Fruit fly (Drosophila melanogaster) whole organism, embryonic: ENCODE data around the gene CG32651.

ENCODE experiments used
- CG11398 ChIP-seq: fragments of 200-800 bp; sonication (Bioruptor generic); optimal IDR thresholded peaks from 2 replicates; lab custom pipeline; 2016; ENCODE audit warnings: missing biosample characterization, missing genetic modification characterization
- CG11560 ChIP-seq: fragments of 200-800 bp; sonication (Bioruptor generic); IDR thresholded peaks from 3 replicates; pipeline ENCODE4 v1.3.6; 2022; ENCODE audit warnings: missing biosample characterization, missing genetic modification characterization
- CG11695 ChIP-seq: fragments of 200-800 bp; sonication (Bioruptor generic); IDR thresholded peaks from 3 replicates; pipeline ENCODE4 v1.3.6; 2022; ENCODE audit warnings: missing biosample characterization, missing genetic modification characterization
- CG12155 ChIP-seq: fragments of 200-800 bp; sonication (Bioruptor generic); optimal IDR thresholded peaks from 3 replicates; lab custom pipeline; 2016; ENCODE audit warnings: missing biosample characterization, missing genetic modification characterization
- CG12744 ChIP-seq: fragments of 200-800 bp; sonication (Bioruptor generic); optimal IDR thresholded peaks from 2 replicates; lab custom pipeline; 2016; ENCODE audit warnings: missing biosample characterization, missing genetic modification characterization
- CG13624 ChIP-seq: fragments of 200-800 bp; sonication (Bioruptor generic); optimal IDR thresholded peaks from 2 replicates; lab custom pipeline; 2016; ENCODE audit warnings: missing biosample characterization, missing genetic modification characterization
- CG13894 ChIP-seq: fragments of 200-800 bp; sonication (Bioruptor generic); optimal IDR thresholded peaks from 3 replicates; lab custom pipeline; 2018; ENCODE audit warnings: missing biosample characterization, mild to moderate bottlenecking, missing genetic modification characterization, moderate library complexity
- CG14050 ChIP-seq: fragments of 200-800 bp; sonication (Bioruptor generic); IDR thresholded peaks from 3 replicates; pipeline ENCODE4 v1.3.6; 2022; ENCODE audit warnings: missing biosample characterization, missing genetic modification characterization
- CG14965 ChIP-seq: fragments of 200-800 bp; sonication (Bioruptor generic); optimal IDR thresholded peaks from 2 replicates; lab custom pipeline; 2016; ENCODE audit warnings: missing biosample characterization, missing genetic modification characterization, borderline replicate concordance
- CG17568 ChIP-seq: fragments of 200-800 bp; sonication (Bioruptor generic); optimal IDR thresholded peaks from 2 replicates; lab custom pipeline; 2018; ENCODE audit warnings: missing biosample characterization, mild to moderate bottlenecking, missing genetic modification characterization, moderate library complexity
- CG1792 ChIP-seq: fragments of 200-800 bp; sonication (Bioruptor generic); optimal IDR thresholded peaks from 2 replicates; lab custom pipeline; 2016; ENCODE audit warnings: missing biosample characterization, missing genetic modification characterization
- CG1832 ChIP-seq: fragments of 200-800 bp; sonication (Bioruptor generic); optimal IDR thresholded peaks from 2 replicates; lab custom pipeline; 2017; ENCODE audit warnings: missing biosample characterization, mild to moderate bottlenecking, missing genetic modification characterization, inconsistent platforms
- CG2875 ChIP-seq: fragments of 200-800 bp; sonication (Bioruptor generic); optimal IDR thresholded peaks from 2 replicates; lab custom pipeline; 2017; ENCODE audit warnings: missing biosample characterization, mild to moderate bottlenecking, missing genetic modification characterization, missing genetic modification reagents
- CG3407 ChIP-seq: fragments of 200-800 bp; sonication (Bioruptor generic); optimal IDR thresholded peaks from 2 replicates; lab custom pipeline; 2018; ENCODE audit warnings: missing biosample characterization, mild to moderate bottlenecking, missing genetic modification characterization
- CG4282 ChIP-seq: fragments of 200-800 bp; sonication (Bioruptor generic); optimal IDR thresholded peaks from 2 replicates; lab custom pipeline; 2016; ENCODE audit warnings: missing biosample characterization, missing genetic modification characterization
- CG4424 ChIP-seq: fragments of 200-800 bp; sonication (Bioruptor generic); optimal IDR thresholded peaks from 3 replicates; lab custom pipeline; 2016; ENCODE audit warnings: missing biosample characterization, missing genetic modification characterization
- CG8924 ChIP-seq: fragments of 200-800 bp; optimal IDR thresholded peaks from 3 replicates; lab custom pipeline; 2019; ENCODE audit warnings: missing biosample characterization, mild to moderate bottlenecking, missing genetic modification characterization, moderate library complexity
- CG9215 ChIP-seq: fragments of 200-800 bp; sonication (Bioruptor generic); IDR thresholded peaks from 2 replicates; pipeline ENCODE4 v1.3.6; 2022; ENCODE audit warnings: missing biosample characterization, missing genetic modification characterization
- CG9727 ChIP-seq: fragments of 200-800 bp; sonication (Bioruptor generic); optimal IDR thresholded peaks from 3 replicates; lab custom pipeline; 2017; ENCODE audit warnings: missing biosample characterization, mild to moderate bottlenecking, missing genetic modification characterization
- Camta ChIP-seq: fragments of 200-800 bp; sonication (Bioruptor generic); optimal IDR thresholded peaks from 2 replicates; lab custom pipeline; 2016; ENCODE audit warnings: missing biosample characterization, missing genetic modification characterization
- D19A ChIP-seq: fragments of 200-800 bp; optimal IDR thresholded peaks from 3 replicates; lab custom pipeline; 2019; ENCODE audit warnings: missing biosample characterization, mild to moderate bottlenecking, missing genetic modification characterization, moderate library complexity
- Doc3 ChIP-seq: fragments of 200-800 bp; sonication (Bioruptor generic); IDR thresholded peaks from 3 replicates; pipeline ENCODE4 v1.3.6; 2022; ENCODE audit warnings: missing biosample characterization, missing genetic modification characterization; ENCODE audit not compliant: partially characterized antibody
- HmgZ ChIP-seq: fragments of 200-800 bp; sonication (Bioruptor generic); optimal IDR thresholded peaks from 2 replicates; lab custom pipeline; 2018; ENCODE audit warnings: missing biosample characterization, mild to moderate bottlenecking, missing genetic modification characterization
- Hr78 ChIP-seq, 2 experiments: fragments of 200-800 bp in 1 of 2; fragments of >200 bp in 1 of 2; sonication (Bioruptor generic) in 1 of 2; optimal IDR thresholded peaks; 2 replicates each; lab custom pipeline; 2017 to 2019; ENCODE audit warnings: missing biosample characterization in 2 of 2, missing genetic modification characterization in 2 of 2, mild to moderate bottlenecking in 1 of 2, moderate library complexity in 1 of 2
- Mes4 ChIP-seq: fragments of 200-800 bp; sonication (Bioruptor generic); optimal IDR thresholded peaks from 2 replicates; lab custom pipeline; 2016; ENCODE audit warnings: missing biosample characterization, missing genetic modification characterization
- Nf-YA ChIP-seq: fragments of 200-800 bp; sonication (Bioruptor generic); IDR thresholded peaks from 2 replicates; pipeline ENCODE4 v1.3.6; 2022; ENCODE audit warnings: missing biosample characterization, missing genetic modification characterization
- NfI ChIP-seq: fragments of 200-800 bp; sonication (Bioruptor generic); optimal IDR thresholded peaks from 3 replicates; lab custom pipeline; 2018; ENCODE audit warnings: missing biosample characterization, mild to moderate bottlenecking, missing genetic modification characterization, moderate library complexity
- Ravus ChIP-seq: fragments of 200-800 bp; sonication (Bioruptor generic); IDR thresholded peaks from 2 replicates; pipeline ENCODE4 v1.3.6; 2022; ENCODE audit warnings: missing biosample characterization, missing genetic modification characterization
- Sox100B ChIP-seq: fragments of 200-800 bp; sonication (Bioruptor generic); optimal IDR thresholded peaks from 3 replicates; lab custom pipeline; 2018; ENCODE audit warnings: missing biosample characterization, mild to moderate bottlenecking, missing genetic modification characterization
- Vsx1 ChIP-seq: fragments of 200-800 bp; sonication (Bioruptor generic); optimal IDR thresholded peaks from 2 replicates; lab custom pipeline; 2017; ENCODE audit warnings: missing biosample characterization, mild to moderate bottlenecking, missing genetic modification characterization, missing genetic modification reagents
- Xbp1 ChIP-seq: fragments of 200-800 bp; sonication (Bioruptor generic); optimal IDR thresholded peaks from 3 replicates; lab custom pipeline; 2016; ENCODE audit warnings: missing biosample characterization, mild to moderate bottlenecking, missing genetic modification characterization
- amos ChIP-seq: fragments of 200-800 bp; sonication (Bioruptor generic); IDR thresholded peaks from 2 replicates; pipeline ENCODE4 v1.3.6; 2022; ENCODE audit warnings: missing biosample characterization, missing genetic modification characterization; ENCODE audit not compliant: partially characterized antibody
- br ChIP-seq: fragments of >200 bp; optimal IDR thresholded peaks from 2 replicates; lab custom pipeline; 2017
- cad ChIP-seq: fragments of >200 bp; optimal IDR thresholded peaks from 2 replicates; lab custom pipeline; 2017; ENCODE audit warnings: missing biosample characterization, missing genetic modification characterization
- ci ChIP-seq: fragments of 200-800 bp; sonication (Bioruptor generic); IDR thresholded peaks from 3 replicates; pipeline ENCODE4 v1.3.6; 2022; ENCODE audit warnings: missing biosample characterization, missing genetic modification characterization
- ems ChIP-seq: fragments of 200-800 bp; sonication (Bioruptor generic); optimal IDR thresholded peaks from 3 replicates; lab custom pipeline; 2016; ENCODE audit warnings: missing biosample characterization, missing genetic modification characterization
- hbn ChIP-seq: fragments of 200-800 bp; sonication (Bioruptor generic); IDR thresholded peaks from 2 replicates; pipeline ENCODE4 v1.3.6; 2022; ENCODE audit warnings: missing biosample characterization, missing genetic modification characterization; ENCODE audit not compliant: partially characterized antibody
- ken ChIP-seq: fragments of 200-800 bp; sonication (Bioruptor generic); IDR thresholded peaks from 3 replicates; pipeline ENCODE4 v1.3.6; 2022; ENCODE audit warnings: missing biosample characterization, missing genetic modification characterization
- kni ChIP-seq: fragments of 200-800 bp; sonication (Bioruptor generic); optimal IDR thresholded peaks from 3 replicates; lab custom pipeline; 2017; ENCODE audit warnings: mild to moderate bottlenecking, missing biosample characterization, missing genetic modification reagents, missing genetic modification characterization
- lmd ChIP-seq: fragments of 200-800 bp; sonication (Bioruptor generic); IDR thresholded peaks from 2 replicates; pipeline ENCODE4 v1.3.6; 2022; ENCODE audit warnings: missing biosample characterization, missing genetic modification characterization
- nmo ChIP-seq: fragments of 200-800 bp; sonication (Bioruptor generic); optimal IDR thresholded peaks from 2 replicates; lab custom pipeline; 2018; ENCODE audit warnings: missing biosample characterization, mild to moderate bottlenecking, missing genetic modification characterization, moderate library complexity
- nom ChIP-seq: fragments of 200-800 bp; sonication (Bioruptor generic); optimal IDR thresholded peaks from 2 replicates; lab custom pipeline; 2017; ENCODE audit warnings: missing biosample characterization, missing genetic modification characterization, mild to moderate bottlenecking, moderate library complexity, missing genetic modification reagents
- peb ChIP-seq: fragments of 200-800 bp; sonication (Bioruptor generic); IDR thresholded peaks from 2 replicates; pipeline ENCODE4 v1.3.6; 2022; ENCODE audit warnings: missing biosample characterization, missing genetic modification characterization
- phol ChIP-seq: fragments of 200-800 bp; sonication (Bioruptor generic); optimal IDR thresholded peaks from 3 replicates; lab custom pipeline; 2018; ENCODE audit warnings: missing biosample characterization, mild to moderate bottlenecking, missing genetic modification characterization, moderate library complexity
- pros ChIP-seq: fragments of 200-800 bp; sonication (Bioruptor generic); optimal IDR thresholded peaks from 3 replicates; lab custom pipeline; 2019; ENCODE audit warnings: missing biosample characterization, mild to moderate bottlenecking, missing genetic modification characterization, moderate library complexity
- pzg ChIP-seq: fragments of 200-800 bp; sonication (Bioruptor generic); optimal IDR thresholded peaks from 3 replicates; lab custom pipeline; 2018; ENCODE audit warnings: missing biosample characterization, mild to moderate bottlenecking, missing genetic modification characterization, moderate library complexity
- sens ChIP-seq: fragments of 200-800 bp; sonication (Bioruptor generic); peaks from one replicate; lab custom pipeline; 2016; ENCODE audit warnings: missing biosample characterization, missing genetic modification characterization
- stc ChIP-seq: fragments of 200-800 bp; sonication (Bioruptor generic); IDR thresholded peaks from 2 replicates; pipeline ENCODE4 v1.3.6; 2022; ENCODE audit warnings: missing biosample characterization, missing genetic modification characterization
- tll ChIP-seq, 2 experiments: fragments of 200-800 bp in 1 of 2; fragments of >200 bp in 1 of 2; sonication (Bioruptor generic) in 1 of 2; optimal IDR thresholded peaks; 2 replicates each; lab custom pipeline; 2017 to 2019; ENCODE audit warnings: missing biosample characterization in 2 of 2, missing genetic modification characterization in 2 of 2, mild to moderate bottlenecking in 1 of 2, moderate library complexity in 1 of 2
- ttk ChIP-seq: fragments of 200-800 bp; sonication (Bioruptor generic); IDR thresholded peaks from 2 replicates; pipeline ENCODE4 v2.1.2; 2022; ENCODE audit warnings: missing biosample characterization, missing genetic modification characterization
- zen ChIP-seq: fragments of 200-800 bp; sonication (Bioruptor generic); optimal IDR thresholded peaks from 3 replicates; lab custom pipeline; 2018; ENCODE audit warnings: missing biosample characterization, mild to moderate bottlenecking, missing genetic modification characterization, moderate library complexity

Gene CG32651

DNA sequence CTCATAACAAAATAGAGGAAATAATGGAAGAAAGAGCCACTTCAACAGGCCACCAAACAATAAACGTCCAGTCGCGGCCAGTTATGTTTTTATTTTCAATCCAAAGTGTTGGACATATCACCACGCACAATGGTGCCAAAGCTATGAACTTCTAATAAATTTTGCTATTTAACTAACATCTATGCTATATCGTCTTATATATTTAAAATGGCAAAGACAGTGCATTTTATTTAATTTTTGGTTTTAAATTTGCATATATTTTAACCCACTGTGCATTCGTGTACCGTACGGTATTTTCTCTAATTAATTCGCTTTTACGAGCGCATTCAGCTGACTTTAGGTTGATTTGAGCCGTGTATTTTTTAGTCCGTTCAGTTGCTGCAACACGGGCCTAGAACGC lies 46.1 kb upstream of the CG32651 start, which contains the start of gene CG15927 (continued):
- no peak for TF ChIP-seq hbn (GFP tag; lab: Robert Waterston, UW)
- TF ChIP-seq Mes4 (GFP tag; lab: Kevin White, UChicago) = no peak
- TF ChIP-seq ken (GFP tag; lab: Robert Waterston, UW) = peak; percentile 73; the same call in 2 of the 3 replicates
- TF ChIP-seq nom = no peak
- peak; percentile 67 for TF ChIP-seq CG14050
- TF ChIP-seq CG13624 (GFP tag; lab: Kevin White, UChicago) = no peak
- TF ChIP-seq CG2875 (GFP tag; lab: Kevin White, UChicago) = peak; percentile 49
- peak; percentile 13 for TF ChIP-seq Ravus (GFP tag; lab: Robert Waterston, UW)
- TF ChIP-seq kni (GFP tag; lab: Kevin White, UChicago) = no peak
- TF ChIP-seq CG12744 (GFP tag; lab: Kevin White, UChicago) = no peak
- TF ChIP-seq CG1832 (GFP tag; lab: Kevin White, UChicago) = no peak
- peak; percentile 47 for TF ChIP-seq Xbp1 (GFP tag; lab: Kevin White, UChicago)
- no peak for TF ChIP-seq CG9215 (GFP tag; lab: Robert Waterston, UW)
- peak; percentile 10 for TF ChIP-seq NfI
- TF ChIP-seq peb (GFP tag; lab: Robert Waterston, UW) = no peak
- TF ChIP-seq pros (GFP tag; lab: Kevin White, UChicago) = no peak
- peak; percentile 55 for TF ChIP-seq lmd (GFP tag; lab: Robert Waterston, UW)
- no peak for TF ChIP-seq CG4282
- TF ChIP-seq CG1792 (GFP tag; lab: Kevin White, UChicago) = no peak
- TF ChIP-seq CG3407 (GFP tag; lab: Kevin White, UChicago) = peak; percentile 57
- peak; percentile 96 for TF ChIP-seq ci (GFP tag; lab: Robert Waterston, UW)
- no peak for TF ChIP-seq Nf-YA (GFP tag; lab: Robert Waterston, UW)
- TF ChIP-seq zen (tag; lab: Kevin White, UChicago) = peak; percentile 37
- no peak for TF ChIP-seq HmgZ
- no peak for TF ChIP-seq Doc3
- peak; percentile 62 for TF ChIP-seq Camta (GFP tag; lab: Kevin White, UChicago)
- TF ChIP-seq phol = peak; percentile 69
- TF ChIP-seq tll (GFP tag; optimal IDR thresholded peaks at IDR 0.05; lab: Kevin White, UChicago) = no peak
- TF ChIP-seq Sox100B (GFP tag; lab: Kevin White, UChicago) = peak; percentile 53
- TF ChIP-seq CG13894 (tag; lab: Kevin White, UChicago) = no peak
- TF ChIP-seq stc (GFP tag; lab: Robert Waterston, UW) = no peak
- TF ChIP-seq sens (GFP tag; lab: Kevin White, UChicago) = peak; percentile 94
- no peak for TF ChIP-seq CG14965 (GFP tag; lab: Kevin White, UChicago)
- TF ChIP-seq CG4424 = peak; percentile 54
- TF ChIP-seq D19A (tag; lab: Kevin White, UChicago) = peak; percentile 39
- TF ChIP-seq CG11560 (tag; lab: Robert Waterston, UW) = no peak
- TF ChIP-seq pzg (GFP tag; lab: Kevin White, UChicago) = no peak
- TF ChIP-seq ems (GFP tag; lab: Kevin White, UChicago) = peak; percentile 24
- peak; percentile 12 for TF ChIP-seq Vsx1 (GFP tag; lab: Kevin White, UChicago)
- peak; percentile 22 for TF ChIP-seq CG17568 (GFP tag; lab: Kevin White, UChicago)
- no peak for TF ChIP-seq CG11398 (GFP tag; lab: Kevin White, UChicago)
- no peak for TF ChIP-seq CG11695 (GFP tag; lab: Robert Waterston, UW)
- TF ChIP-seq CG12155 (GFP tag; lab: Kevin White, UChicago) = no peak
- TF ChIP-seq cad = no peak
- peak; percentile 55 for TF ChIP-seq CG9727 (GFP tag; lab: Kevin White, UChicago)
- TF ChIP-seq br = no peak
- TF ChIP-seq ttk = 0 out of 2 replicates have a peak, but pooled peaks have one; percentile 27
- TF ChIP-seq CG8924 (tag; lab: Kevin White, UChicago) = peak; percentile 38
- TF ChIP-seq Hr78 (GFP tag; optimal IDR thresholded peaks at IDR 0.05; lab: Kevin White, UChicago) = peak in 1 of 2 experiments; percentile 19
- no peak for TF ChIP-seq amos (GFP tag; lab: Robert Waterston, UW)
- peak; percentile 82 for TF ChIP-seq nmo
